Fruit fly (Drosophila melanogaster) Kc167 (cell line): ENCODE data around the gene Bx.

Source experiments
- h ChIP-seq: fragments of >200 bp; optimal IDR thresholded peaks from 3 replicates; lab custom pipeline; 2018; ENCODE audit warnings: missing external identifiers
- psq ChIP-seq: fragments of >200 bp; optimal IDR thresholded peaks from 2 replicates; lab custom pipeline; 2017; ENCODE audit warnings: missing external identifiers

dm6 chrX:18514767-18515166, 461 bp upstream of the Bx start, which contains the start of gene CG6470:
- no peak for TF ChIP-seq psq (lab: Kevin White, UChicago)
- no peak for TF ChIP-seq h (lab: Kevin White, UChicago)
